Fruit fly (Drosophila melanogaster) whole organism, embryonic: ENCODE measurements around the gene Est-6.
A peak's percentile ranks its signal among the peaks of the same experiment; 100 is the strongest.

Source experiments
- CG10147 ChIP-seq: fragments of 200-800 bp; sonication (Bioruptor generic); optimal IDR thresholded peaks from 2 replicates; lab custom pipeline; 2019; ENCODE audit warnings: missing biosample characterization, mild to moderate bottlenecking, missing genetic modification characterization, moderate library complexity
- CG1024 ChIP-seq: fragments of 200-800 bp; sonication (Bioruptor generic); IDR thresholded peaks from 2 replicates; pipeline ENCODE4 v1.3.6; 2022; ENCODE audit warnings: missing biosample characterization, missing genetic modification characterization
- CG10431 ChIP-seq: fragments of 200-800 bp; sonication (Bioruptor generic); optimal IDR thresholded peaks from 3 replicates; lab custom pipeline; 2018; ENCODE audit warnings: missing biosample characterization, mild to moderate bottlenecking, missing genetic modification characterization
- CG13287 ChIP-seq: fragments of 200-800 bp; sonication (Bioruptor generic); IDR thresholded peaks from 2 replicates; pipeline ENCODE4 v1.3.6; 2022; ENCODE audit warnings: missing biosample characterization, missing genetic modification characterization; ENCODE audit not compliant: partially characterized antibody
- CG13424 ChIP-seq: fragments of 200-800 bp; sonication (Bioruptor generic); optimal IDR thresholded peaks from 2 replicates; lab custom pipeline; 2019; ENCODE audit warnings: missing biosample characterization, mild to moderate bottlenecking, missing genetic modification characterization, moderate library complexity
- CG17186 ChIP-seq: fragments of 200-800 bp; sonication (Bioruptor generic); optimal IDR thresholded peaks from 3 replicates; lab custom pipeline; 2017; ENCODE audit warnings: missing biosample characterization, missing genetic modification reagents, missing genetic modification characterization
- CG17568 ChIP-seq: fragments of 200-800 bp; sonication (Bioruptor generic); optimal IDR thresholded peaks from 2 replicates; lab custom pipeline; 2018; ENCODE audit warnings: missing biosample characterization, mild to moderate bottlenecking, missing genetic modification characterization, moderate library complexity
- CG17612 ChIP-seq: fragments of 200-800 bp; sonication (Bioruptor generic); IDR thresholded peaks from 2 replicates; pipeline ENCODE4 v1.3.6; 2022; ENCODE audit warnings: missing biosample characterization, missing genetic modification characterization
- CG18476 ChIP-seq: fragments of 200-800 bp; sonication (Bioruptor generic); optimal IDR thresholded peaks from 2 replicates; lab custom pipeline; 2016; ENCODE audit warnings: missing biosample characterization, mild to moderate bottlenecking, missing genetic modification characterization
- CG2889 ChIP-seq: fragments of 200-800 bp; sonication (Bioruptor generic); IDR thresholded peaks from 3 replicates; pipeline ENCODE4 v1.3.6; 2022; ENCODE audit warnings: missing biosample characterization, missing genetic modification characterization
- CG31365 ChIP-seq: fragments of 200-800 bp; sonication (Bioruptor generic); optimal IDR thresholded peaks from 2 replicates; lab custom pipeline; 2018; ENCODE audit warnings: missing biosample characterization, mild to moderate bottlenecking, missing genetic modification characterization
- CG3163 ChIP-seq: fragments of 200-800 bp; sonication (Bioruptor generic); optimal IDR thresholded peaks from 3 replicates; lab custom pipeline; 2016; ENCODE audit warnings: missing biosample characterization, missing genetic modification characterization
- CG34422 ChIP-seq: fragments of 200-800 bp; sonication (Bioruptor generic); IDR thresholded peaks from 3 replicates; pipeline ENCODE4 v1.3.6; 2022; ENCODE audit warnings: missing biosample characterization, missing genetic modification characterization
- CG4617 ChIP-seq: fragments of 200-800 bp; sonication (Bioruptor generic); optimal IDR thresholded peaks from 3 replicates; lab custom pipeline; 2016; ENCODE audit warnings: missing biosample characterization, missing genetic modification characterization, borderline replicate concordance
- CG6765 ChIP-seq: fragments of 200-800 bp; sonication (Bioruptor generic); optimal IDR thresholded peaks from 3 replicates; lab custom pipeline; 2017; ENCODE audit warnings: missing biosample characterization, mild to moderate bottlenecking, missing genetic modification characterization
- CG8388 ChIP-seq: fragments of 200-800 bp; sonication (Bioruptor generic); optimal IDR thresholded peaks from 2 replicates; lab custom pipeline; 2019; ENCODE audit warnings: missing biosample characterization, mild to moderate bottlenecking, missing genetic modification characterization, moderate library complexity
- CG9437 ChIP-seq: fragments of 200-800 bp; sonication (Bioruptor generic); optimal IDR thresholded peaks from 2 replicates; lab custom pipeline; 2018; ENCODE audit warnings: missing biosample characterization, mild to moderate bottlenecking, missing genetic modification characterization
- CG9727 ChIP-seq: fragments of 200-800 bp; sonication (Bioruptor generic); optimal IDR thresholded peaks from 3 replicates; lab custom pipeline; 2017; ENCODE audit warnings: missing biosample characterization, mild to moderate bottlenecking, missing genetic modification characterization
- CG9797 ChIP-seq: fragments of 200-800 bp; sonication (Bioruptor generic); optimal IDR thresholded peaks from 3 replicates; lab custom pipeline; 2018; ENCODE audit warnings: missing biosample characterization, mild to moderate bottlenecking, missing genetic modification characterization
- CTCF ChIP-seq: fragments of 200-800 bp; sonication (Bioruptor generic); optimal IDR thresholded peaks from 2 replicates; lab custom pipeline; 2017; ENCODE audit warnings: missing biosample characterization, mild to moderate bottlenecking, missing genetic modification characterization, moderate library complexity
- Dll ChIP-seq: fragments of 200-800 bp; sonication (Bioruptor generic); IDR thresholded peaks from 4 replicates; pipeline ENCODE4 v1.3.6; 2022; ENCODE audit warnings: missing biosample characterization, missing genetic modification characterization; ENCODE audit not compliant: partially characterized antibody
- Dp ChIP-seq: fragments of 200-800 bp; sonication (Bioruptor generic); optimal IDR thresholded peaks from 2 replicates; lab custom pipeline; 2018; ENCODE audit warnings: missing biosample characterization, mild to moderate bottlenecking, missing genetic modification characterization, moderate library complexity
- ERR ChIP-seq: fragments of 200-800 bp; sonication (Bioruptor generic); optimal IDR thresholded peaks from 2 replicates; lab custom pipeline; 2016; ENCODE audit warnings: missing biosample characterization, missing genetic modification characterization
- Ets97D ChIP-seq: fragments of 200-800 bp; sonication (Bioruptor generic); optimal IDR thresholded peaks from 3 replicates; lab custom pipeline; 2016; ENCODE audit warnings: missing biosample characterization, missing genetic modification characterization
- H2.0 ChIP-seq: fragments of 200-800 bp; sonication (Bioruptor generic); IDR thresholded peaks from 2 replicates; pipeline ENCODE4 v1.3.6; 2022; ENCODE audit warnings: missing biosample characterization, missing genetic modification characterization
- Hr39 ChIP-seq: fragments of >200 bp; optimal IDR thresholded peaks from 2 replicates; lab custom pipeline; 2017
- Hr51 ChIP-seq, 2 experiments: fragments of 200-800 bp; sonication (Bioruptor generic); optimal IDR thresholded peaks; 2 replicates in 1 of 2; 3 replicates in 1 of 2; lab custom pipeline; 2016 to 2018; ENCODE audit warnings: missing biosample characterization in 2 of 2, missing genetic modification characterization in 2 of 2, mild to moderate bottlenecking in 1 of 2, moderate library complexity in 1 of 2
- Lhr ChIP-seq: fragments of 200-800 bp; sonication (Bioruptor generic); optimal IDR thresholded peaks from 3 replicates; lab custom pipeline; 2017; ENCODE audit warnings: mild to moderate bottlenecking, missing biosample characterization, missing genetic modification reagents, missing genetic modification characterization
- MBD-R2 ChIP-seq: fragments of 200-800 bp; sonication (Bioruptor generic); IDR thresholded peaks from 2 replicates; pipeline ENCODE4 v1.3.6; 2022; ENCODE audit warnings: missing biosample characterization, missing genetic modification characterization
- Myb ChIP-seq: fragments of 200-800 bp; sonication (Bioruptor generic); optimal IDR thresholded peaks from 2 replicates; lab custom pipeline; 2016; ENCODE audit warnings: missing biosample characterization, missing genetic modification characterization
- Nf-YC ChIP-seq: fragments of 200-800 bp; optimal IDR thresholded peaks from 3 replicates; lab custom pipeline; 2019; ENCODE audit warnings: missing biosample characterization, mild to moderate bottlenecking, missing genetic modification characterization, moderate library complexity
- Side ChIP-seq: fragments of 200-800 bp; sonication (Bioruptor generic); optimal IDR thresholded peaks from 2 replicates; lab custom pipeline; 2016; ENCODE audit warnings: missing biosample characterization, missing genetic modification characterization
- Vsx1 ChIP-seq: fragments of 200-800 bp; sonication (Bioruptor generic); optimal IDR thresholded peaks from 2 replicates; lab custom pipeline; 2017; ENCODE audit warnings: missing biosample characterization, mild to moderate bottlenecking, missing genetic modification characterization, missing genetic modification reagents
- bbx ChIP-seq: fragments of 200-800 bp; sonication (Bioruptor generic); IDR thresholded peaks from 2 replicates; pipeline ENCODE4 v1.3.6; 2022; ENCODE audit warnings: missing biosample characterization, missing genetic modification characterization; ENCODE audit not compliant: partially characterized antibody
- btn ChIP-seq: fragments of 200-800 bp; sonication (Bioruptor generic); optimal IDR thresholded peaks from 2 replicates; lab custom pipeline; 2016; ENCODE audit warnings: missing biosample characterization, missing genetic modification characterization
- cas ChIP-seq: fragments of 200-800 bp; sonication (Bioruptor generic); IDR thresholded peaks from 2 replicates; pipeline ENCODE4 v1.3.6; 2022; ENCODE audit warnings: missing biosample characterization, missing genetic modification characterization
- cg ChIP-seq: fragments of 200-800 bp; sonication (Bioruptor generic); optimal IDR thresholded peaks from 3 replicates; lab custom pipeline; 2019; ENCODE audit warnings: missing biosample characterization, mild to moderate bottlenecking, missing genetic modification characterization, moderate library complexity
- danr ChIP-seq: fragments of 200-800 bp; sonication (Bioruptor generic); IDR thresholded peaks from 2 replicates; pipeline ENCODE4 v1.3.6; 2022; ENCODE audit warnings: missing biosample characterization, missing genetic modification characterization
- gfzf ChIP-seq: fragments of 200-800 bp; sonication (Bioruptor generic); optimal IDR thresholded peaks from 2 replicates; lab custom pipeline; 2016; ENCODE audit warnings: missing biosample characterization, mild to moderate bottlenecking, missing genetic modification characterization, moderate library complexity
- hkb ChIP-seq, 2 experiments: fragments of 200-800 bp in 1 of 2; fragments of >200 bp in 1 of 2; sonication (Bioruptor generic) in 1 of 2; IDR thresholded peaks in 1 of 2; optimal IDR thresholded peaks in 1 of 2; 2 replicates each; pipeline versions ENCODE4 v1.3.6 to Lab custom; 2017 to 2022; ENCODE audit warnings: missing biosample characterization in 1 of 2, missing genetic modification characterization in 1 of 2
- lola ChIP-seq, 3 experiments: fragments of >200 bp in 2 of 3; fragments of 200-800 bp in 1 of 3; sonication (Bioruptor generic) in 1 of 3; optimal IDR thresholded peaks; 2 replicates each; lab custom pipeline; 2017 to 2019; ENCODE audit warnings: missing biosample characterization in 3 of 3, missing genetic modification characterization in 3 of 3, mild to moderate bottlenecking in 1 of 3, moderate library complexity in 1 of 3
- pzg ChIP-seq: fragments of 200-800 bp; sonication (Bioruptor generic); optimal IDR thresholded peaks from 3 replicates; lab custom pipeline; 2018; ENCODE audit warnings: missing biosample characterization, mild to moderate bottlenecking, missing genetic modification characterization, moderate library complexity
- sens ChIP-seq: fragments of 200-800 bp; sonication (Bioruptor generic); peaks from one replicate; lab custom pipeline; 2016; ENCODE audit warnings: missing biosample characterization, missing genetic modification characterization
- slbo ChIP-seq: fragments of 200-800 bp; sonication (Bioruptor generic); IDR thresholded peaks from 2 replicates; pipeline ENCODE4 v1.3.6; 2022; ENCODE audit warnings: missing biosample characterization, missing genetic modification characterization
- ssp ChIP-seq: fragments of 200-800 bp; sonication (Bioruptor generic); IDR thresholded peaks from 2 replicates; pipeline ENCODE4 v1.3.6; 2022; ENCODE audit warnings: missing biosample characterization, missing genetic modification characterization
- stwl ChIP-seq: fragments of 200-800 bp; sonication (Bioruptor generic); optimal IDR thresholded peaks from 3 replicates; lab custom pipeline; 2018; ENCODE audit warnings: missing biosample characterization, mild to moderate bottlenecking, missing genetic modification characterization, moderate library complexity
- trh ChIP-seq: fragments of 200-800 bp; sonication (Bioruptor generic); optimal IDR thresholded peaks from 2 replicates; lab custom pipeline; 2016; ENCODE audit warnings: missing biosample characterization, missing genetic modification characterization

The Est-6 gene

dm6 chr3L:12193485-12193884 is 4.9 kb downstream of the Est-6 start, which contains the start of gene thoc6 (continued):
- TF ChIP-seq ERR (GFP tag; lab: Kevin White, UChicago) (no peak), CG34422 (peak; percentile 19; the same call in 1 of the 3 replicates), Side (no peak), CG10147 (GFP tag; lab: Kevin White, UChicago) (no peak), pzg (GFP tag; lab: Kevin White, UChicago) (peak; percentile 58), cas (GFP tag; lab: Robert Waterston, UW) (no peak), slbo (GFP tag; lab: Robert Waterston, UW) (no peak), hkb (optimal IDR thresholded peaks at IDR 0.05; lab: Kevin White, UChicago) (no peak), hkb (GFP tag; IDR thresholded peaks at IDR 0.05; lab: Robert Waterston, UW) (no peak), Ets97D (GFP tag; lab: Kevin White, UChicago) (peak; percentile 7), MBD-R2 (GFP tag; lab: Robert Waterston, UW) (peak; percentile 77), CG17568 (no peak), cg (GFP tag; lab: Kevin White, UChicago) (no peak), stwl (tag; lab: Kevin White, UChicago) (peak; percentile 69), CG8388 (GFP tag; lab: Kevin White, UChicago) (no peak), CG10431 (GFP tag; lab: Kevin White, UChicago) (no peak), btn (GFP tag; lab: Kevin White, UChicago) (no peak), gfzf (GFP tag; lab: Kevin White, UChicago) (peak; percentile 75), Lhr (GFP tag; lab: Kevin White, UChicago) (peak; percentile 16), H2.0 (no peak), CG2889 (no peak), bbx (GFP tag; lab: Robert Waterston, UW) (no peak), Dp (GFP tag; lab: Kevin White, UChicago) (peak; percentile 54), trh (GFP tag; lab: Kevin White, UChicago) (no peak), CG31365 (no peak), Dll (GFP tag; lab: Robert Waterston, UW) (0 out of 4 replicates have a peak, but pooled peaks have one; percentile 25), Nf-YC (no peak), lola (GFP tag; optimal IDR thresholded peaks at IDR 0.05; lab: Kevin White, UChicago) (no peak), Myb (peak; percentile 91), CG6765 (no peak), danr (GFP tag; lab: Robert Waterston, UW) (no peak), CG13424 (tag; lab: Kevin White, UChicago) (no peak), CG9727 (GFP tag; lab: Kevin White, UChicago) (no peak), CG17186 (no peak), CTCF (GFP tag; lab: Kevin White, UChicago) (no peak), Hr51 (GFP tag; optimal IDR thresholded peaks at IDR 0.05; lab: Kevin White, UChicago) (no peak), CG17612 (GFP tag; lab: Robert Waterston, UW) (no peak), CG9437 (GFP tag; lab: Kevin White, UChicago) (peak; percentile 99), CG4617 (GFP tag; lab: Kevin White, UChicago) (peak; percentile 7), Vsx1 (GFP tag; lab: Kevin White, UChicago) (peak; percentile 9), CG18476 (no peak), CG9797 (GFP tag; lab: Kevin White, UChicago) (peak; percentile 56), ssp (GFP tag; lab: Robert Waterston, UW) (no peak), sens (GFP tag; lab: Kevin White, UChicago) (no peak), CG13287 (GFP tag; lab: Robert Waterston, UW) (peak; percentile 30; the same call in 1 of the 2 replicates), CG1024 (GFP tag; lab: Robert Waterston, UW) (no peak), CG3163 (GFP tag; lab: Kevin White, UChicago) (no peak), Hr39 (no peak)
